Worm (Caenorhabditis elegans) whole organism, young adult: ENCODE data around the gene M04D8.8.
"Not testable (repeated sequence)": the region's sequence is repeated elsewhere in the genome, so short reads cannot be mapped to it uniquely, and the experiment has no call there.

Experiments used
- B0035.1 ChIP-seq: sonication (generic microtip); optimal IDR thresholded peaks from 2 replicates; lab custom pipeline; 2016; ENCODE audit warnings: missing genetic modification characterization, mild to moderate bottlenecking, missing compliant biosample characterization, missing genotype, missing genetic modification reagents
- B0261.1 ChIP-seq: sonication (generic microtip); optimal IDR thresholded peaks from 2 replicates; lab custom pipeline; 2016; ENCODE audit warnings: mild to moderate bottlenecking, missing genetic modification characterization, moderate library complexity, missing compliant biosample characterization
- B0336.3 ChIP-seq: fragments of 200-800 bp; sonication (Bioruptor generic); IDR thresholded peaks from 2 replicates; pipeline ENCODE4 v1.3.6; 2022; ENCODE audit warnings: missing genetic modification characterization, missing compliant biosample characterization
- F33H1.4 ChIP-seq: fragments of 200-800 bp; sonication (Bioruptor generic); IDR thresholded peaks from 2 replicates; pipeline ENCODE4 v1.3.6; 2022; ENCODE audit warnings: missing genetic modification reagents, missing genetic modification characterization, missing compliant biosample characterization
- F37B4.10 ChIP-seq: fragments of 200-800 bp; sonication (Bioruptor generic); IDR thresholded peaks from 2 replicates; pipeline ENCODE4 v1.3.6; 2022; ENCODE audit warnings: missing genetic modification characterization, missing compliant biosample characterization
- F39B2.1 ChIP-seq: fragments of 200-800 bp; sonication (Bioruptor generic); IDR thresholded peaks from 2 replicates; pipeline ENCODE4 v1.3.6; 2022; ENCODE audit warnings: missing genetic modification reagents, missing genetic modification characterization, missing compliant biosample characterization
- F57A8.1 ChIP-seq: fragments of 200-800 bp; sonication (Bioruptor generic); optimal IDR thresholded peaks from 2 replicates; lab custom pipeline; 2018; ENCODE audit warnings: mild to moderate bottlenecking, missing genetic modification characterization, moderate library complexity, missing compliant biosample characterization
- ZK185.1 ChIP-seq: sonication (generic microtip); optimal IDR thresholded peaks from 2 replicates; lab custom pipeline; 2016; ENCODE audit warnings: mild to moderate bottlenecking, missing genetic modification characterization, missing compliant biosample characterization; ENCODE audit not compliant: poor library complexity, severe bottlenecking
- aptf-3 ChIP-seq: fragments of 200-800 bp; sonication (Bioruptor generic); IDR thresholded peaks from 2 replicates; pipeline ENCODE4 v1.3.6; 2022; ENCODE audit warnings: missing genetic modification characterization, missing compliant biosample characterization
- attf-6 ChIP-seq: fragments of 200-800 bp; sonication (Bioruptor generic); IDR thresholded peaks from 2 replicates; pipeline ENCODE4 v1.3.6; 2022; ENCODE audit warnings: missing genetic modification reagents, missing genetic modification characterization, missing compliant biosample characterization
- bed-2 ChIP-seq: fragments of 200-800 bp; sonication (Bioruptor generic); IDR thresholded peaks from 2 replicates; pipeline ENCODE4 v1.3.6; 2022; ENCODE audit warnings: missing genetic modification reagents, missing genetic modification characterization, missing compliant biosample characterization
- cebp-2 ChIP-seq: fragments of 200-800 bp; sonication (Bioruptor generic); IDR thresholded peaks from 2 replicates; pipeline ENCODE4 v1.3.6; 2022; ENCODE audit warnings: missing genetic modification characterization, missing compliant biosample characterization
- ceh-100 ChIP-seq: fragments of 200-800 bp; sonication (Bioruptor generic); IDR thresholded peaks from 2 replicates; pipeline ENCODE4 v1.3.6; 2022; ENCODE audit warnings: missing genetic modification reagents, missing genetic modification characterization, missing compliant biosample characterization
- ceh-27 ChIP-seq: fragments of 200-800 bp; sonication (Bioruptor generic); optimal IDR thresholded peaks from 2 replicates; lab custom pipeline; 2018; ENCODE audit warnings: mild to moderate bottlenecking, missing genetic modification characterization, moderate library complexity, missing compliant biosample characterization
- dpl-1 ChIP-seq: fragments of 150-350 bp; optimal IDR thresholded peaks from 2 replicates; lab custom pipeline; 2014; ENCODE audit warnings: missing biosample characterization, missing genetic modification reagents, missing genetic modification characterization
- efl-1 ChIP-seq: fragments of 150-350 bp; optimal IDR thresholded peaks from 2 replicates; lab custom pipeline; 2014; ENCODE audit warnings: missing biosample characterization, missing genetic modification reagents, missing genetic modification characterization
- ekl-4 ChIP-seq: fragments of 200-800 bp; sonication (Bioruptor generic); IDR thresholded peaks from 2 replicates; pipeline ENCODE4 v1.3.6; 2022; ENCODE audit warnings: missing genetic modification reagents, missing genetic modification characterization, missing compliant biosample characterization
- ets-4 ChIP-seq: fragments of 200-800 bp; sonication (Bioruptor generic); optimal IDR thresholded peaks from 2 replicates; lab custom pipeline; 2018; ENCODE audit warnings: mild to moderate bottlenecking, missing genetic modification characterization, missing compliant biosample characterization
- hrde-1 ChIP-seq: sonication (generic microtip); optimal IDR thresholded peaks from 2 replicates; lab custom pipeline; 2016; ENCODE audit warnings: missing genetic modification characterization, mild to moderate bottlenecking, missing compliant biosample characterization, moderate library complexity, missing genotype, missing genetic modification reagents, borderline replicate concordance
- lag-1 ChIP-seq: fragments of 200-800 bp; sonication (Bioruptor generic); IDR thresholded peaks from 2 replicates; pipeline ENCODE4 v1.3.6; 2022; ENCODE audit warnings: missing genetic modification reagents, missing genetic modification characterization, missing compliant biosample characterization
- lin-26 ChIP-seq: fragments of 200-800 bp; sonication (Bioruptor generic); IDR thresholded peaks from 2 replicates; pipeline ENCODE4 v1.3.6; 2022; ENCODE audit warnings: missing genetic modification reagents, missing genetic modification characterization, missing compliant biosample characterization
- lin-35 ChIP-seq, 3 experiments: fragments of 150-350 bp in 2 of 3; sonication (generic microtip) in 1 of 3; optimal IDR thresholded peaks; 2 replicates each; lab custom pipeline; 2014 to 2018; ENCODE audit warnings: missing biosample characterization in 3 of 3, missing genetic modification characterization in 3 of 3, missing genetic modification reagents in 3 of 3
- lin-40 ChIP-seq: sonication (generic microtip); optimal IDR thresholded peaks from 2 replicates; lab custom pipeline; 2016; ENCODE audit warnings: missing genetic modification characterization, mild to moderate bottlenecking, missing compliant biosample characterization, missing genotype, missing genetic modification reagents
- lir-1 ChIP-seq: fragments of 200-800 bp; sonication (Bioruptor generic); conservative IDR thresholded peaks from 2 replicates; pipeline ENCODE4 v1.3.6; 2022; ENCODE audit warnings: missing genetic modification reagents, missing genetic modification characterization, missing compliant biosample characterization
- madf-6 ChIP-seq: fragments of 200-800 bp; sonication (Bioruptor generic); IDR thresholded peaks from 2 replicates; pipeline ENCODE4 v1.3.6; 2022; ENCODE audit warnings: missing genetic modification reagents, missing genetic modification characterization, missing compliant biosample characterization
- madf-8 ChIP-seq: fragments of 200-800 bp; sonication (Bioruptor generic); conservative IDR thresholded peaks from 2 replicates; pipeline ENCODE4 v1.3.6; 2022; ENCODE audit warnings: missing genetic modification reagents, missing genetic modification characterization, missing compliant biosample characterization
- mcd-1 ChIP-seq: fragments of 200-800 bp; sonication (Bioruptor generic); IDR thresholded peaks from 2 replicates; pipeline ENCODE4 v1.3.6; 2022; ENCODE audit warnings: missing genetic modification reagents, missing genetic modification characterization, missing compliant biosample characterization
- mel-28 ChIP-seq: sonication (generic microtip); optimal IDR thresholded peaks from 2 replicates; lab custom pipeline; 2016; ENCODE audit warnings: borderline replicate concordance, mild to moderate bottlenecking, missing genetic modification characterization, missing compliant biosample characterization
- nfya-1 ChIP-seq: sonication (generic microtip); optimal IDR thresholded peaks from 2 replicates; lab custom pipeline; 2017; ENCODE audit warnings: antibody characterized with exemption, missing compliant biosample characterization, missing genetic modification characterization, borderline replicate concordance; ENCODE audit not compliant: insufficient read depth
- nfya-2 ChIP-seq: fragments of 200-800 bp; sonication (Bioruptor generic); IDR thresholded peaks from 2 replicates; pipeline ENCODE4 v1.3.6; 2022; ENCODE audit warnings: missing genetic modification reagents, missing genetic modification characterization, missing compliant biosample characterization
- nhr-80 ChIP-seq: sonication (generic microtip); optimal IDR thresholded peaks from 2 replicates; lab custom pipeline; 2016; ENCODE audit warnings: missing genetic modification characterization, missing compliant biosample characterization
- pbrm-1 ChIP-seq: fragments of 200-800 bp; sonication (Bioruptor generic); IDR thresholded peaks from 2 replicates; pipeline ENCODE4 v1.3.6; 2022; ENCODE audit warnings: missing genetic modification reagents, missing genetic modification characterization, missing compliant biosample characterization
- pha-4 ChIP-seq: fragments of 150-350 bp; sonication (generic microtip); optimal IDR thresholded peaks from 2 replicates; lab custom pipeline; 2014; ENCODE audit warnings: missing biosample characterization, missing genetic modification reagents, missing genetic modification characterization
- rpc-1 ChIP-seq, 2 experiments: fragments of 150-350 bp in 1 of 2; sonication (generic microtip) in 1 of 2; optimal IDR thresholded peaks; 2 replicates each; lab custom pipeline; 2014 to 2018; ENCODE audit warnings: missing biosample characterization in 1 of 2, missing genetic modification characterization in 1 of 2, missing genetic modification reagents in 1 of 2, missing genotype in 1 of 2
- snpc-1.3 ChIP-seq: sonication (generic microtip); optimal IDR thresholded peaks from 2 replicates; lab custom pipeline; 2017; ENCODE audit warnings: missing genetic modification characterization, mild to moderate bottlenecking, missing compliant biosample characterization, antibody characterized with exemption, moderate library complexity, missing genotype, missing genetic modification reagents; ENCODE audit not compliant: insufficient read depth
- snpc-3.4 ChIP-seq: sonication (generic microtip); optimal IDR thresholded peaks from 2 replicates; lab custom pipeline; 2017; ENCODE audit warnings: missing genetic modification characterization, mild to moderate bottlenecking, missing compliant biosample characterization, antibody characterized with exemption, moderate library complexity, missing genotype, missing genetic modification reagents
- somi-1 ChIP-seq: fragments of 200-800 bp; sonication (Bioruptor generic); optimal IDR thresholded peaks from 2 replicates; lab custom pipeline; 2018; ENCODE audit warnings: mild to moderate bottlenecking, missing genetic modification characterization, missing compliant biosample characterization
- tbp1 ChIP-seq: fragments of 200-800 bp; sonication (Bioruptor generic); optimal IDR thresholded peaks from 2 replicates; lab custom pipeline; 2018; ENCODE audit warnings: mild to moderate bottlenecking, missing genetic modification characterization, missing compliant biosample characterization
- ztf-18 ChIP-seq: sonication (generic microtip); optimal IDR thresholded peaks from 2 replicates; lab custom pipeline; 2016; ENCODE audit warnings: missing genotype, mild to moderate bottlenecking, missing genetic modification characterization, missing compliant biosample characterization
- ztf-28 ChIP-seq: fragments of 200-800 bp; sonication (Bioruptor generic); IDR thresholded peaks from 2 replicates; pipeline ENCODE4 v1.3.6; 2022; ENCODE audit warnings: missing genetic modification reagents, missing genetic modification characterization, missing compliant biosample characterization

Gene M04D8.8

DNA sequence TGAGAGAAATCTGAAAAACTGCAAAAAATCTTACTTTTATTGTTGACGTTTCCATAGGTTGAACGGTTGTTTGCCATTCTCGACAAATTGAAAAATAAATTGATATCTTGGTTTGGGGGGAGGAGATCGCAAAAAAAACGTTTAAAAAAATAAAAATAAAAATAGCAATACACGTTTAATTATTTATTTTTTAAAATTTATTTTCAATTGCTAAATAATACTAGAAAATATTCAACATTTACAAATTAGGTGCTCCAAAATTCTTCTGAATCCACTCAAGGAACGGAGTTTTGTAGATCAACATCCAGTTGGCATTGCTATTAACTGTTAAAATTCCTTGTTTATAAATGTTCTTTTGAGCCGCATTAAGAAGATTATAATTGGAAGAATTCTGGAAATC lies 6.0 kb downstream of the M04D8.8 start, which contains the start of gene T16G12.7:
Gene T16G12.7 (minus strand): TSS at position 101 of the 400 bp plus-strand sequence.
- TF ChIP-seq snpc-3.4 = no peak
- TF ChIP-seq rpc-1 (optimal IDR thresholded peaks at IDR 0.05; lab: Kevin White, UChicago) = no peak
- TF ChIP-seq rpc-1 (tag; optimal IDR thresholded peaks at IDR 0.05; lab: Kevin White, UChicago) = no peak
- TF ChIP-seq hrde-1 (tag; lab: Kevin White, UChicago) = no peak
- TF ChIP-seq ceh-100 (GFP tag; lab: Robert Waterston, UW) = no peak
- TF ChIP-seq lin-35 (GFP tag; optimal IDR thresholded peaks at IDR 0.05; lab: Kevin White, UChicago) = no peak
- TF ChIP-seq F57A8.1 (GFP tag; lab: Kevin White, UChicago) = no peak
- TF ChIP-seq lin-40 = no peak
- TF ChIP-seq ekl-4 (GFP tag; lab: Robert Waterston, UW) = no peak
- TF ChIP-seq ets-4 (GFP tag; lab: Kevin White, UChicago) = no peak
- no peak for TF ChIP-seq lag-1
- no peak for TF ChIP-seq pha-4
- no peak for TF ChIP-seq lin-26 (GFP tag; lab: Robert Waterston, UW)
- TF ChIP-seq mcd-1 (GFP tag; lab: Robert Waterston, UW) = no peak
- no peak for TF ChIP-seq nfya-1 (tag; lab: Kevin White, UChicago)
- no peak for TF ChIP-seq bed-2
- no peak for TF ChIP-seq mel-28 (tag; lab: Kevin White, UChicago)
- TF ChIP-seq madf-8 = no peak
- TF ChIP-seq ztf-18 (tag; lab: Kevin White, UChicago) = no peak
- no peak for TF ChIP-seq ceh-27 (GFP tag; lab: Kevin White, UChicago)

DNA sequence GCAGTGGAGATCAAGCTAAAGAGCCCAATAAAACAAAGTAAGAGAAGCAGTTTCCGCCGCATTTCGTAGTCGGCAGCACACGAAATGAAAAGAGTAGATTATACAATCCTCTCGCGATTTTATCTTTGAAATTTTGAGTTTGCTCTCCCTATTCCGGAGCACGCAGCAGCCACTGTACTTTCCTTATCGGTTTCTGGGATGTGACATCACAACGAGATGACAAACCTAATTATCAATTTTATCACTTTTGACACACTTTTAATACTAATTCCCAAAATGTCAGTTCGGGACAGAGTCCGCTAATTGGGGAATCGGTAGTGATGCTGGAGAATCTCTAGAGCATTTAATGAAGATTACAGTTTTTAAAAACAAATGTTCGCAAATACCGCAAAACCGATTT lies 15.7 kb downstream of the M04D8.8 start, which contains the start of gene T16G12.1:
Gene T16G12.1 (minus strand): TSS at position 176 of the 400 bp plus-strand sequence.
- TF ChIP-seq lin-35 (GFP tag; optimal IDR thresholded peaks at IDR 0.05; lab: Kevin White, UChicago) = no peak
- peak; percentile 68 for TF ChIP-seq nhr-80 (tag; lab: Kevin White, UChicago)

DNA sequence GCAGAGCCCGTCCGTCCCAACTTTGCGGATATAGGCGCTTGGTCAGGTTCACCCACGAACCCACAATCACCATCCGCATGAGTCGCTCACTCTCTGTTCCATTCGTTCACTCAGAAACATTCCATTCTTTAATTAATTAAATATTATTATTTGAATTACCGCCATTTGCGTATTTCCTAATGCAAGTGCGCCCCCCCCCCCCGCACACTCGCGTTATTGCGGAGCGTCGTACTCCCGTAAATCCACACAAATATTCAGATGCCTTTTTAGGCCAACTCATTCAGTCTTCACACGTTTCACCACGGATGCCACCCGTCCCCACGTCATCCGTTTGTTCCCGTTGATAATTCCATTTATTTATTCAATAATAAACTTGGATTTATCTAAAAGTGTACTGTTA lies 16.3 kb downstream of the M04D8.8 start, which contains the start of gene T16G12.3:
Gene T16G12.3 (plus strand): TSS at position 301 of the 400 bp plus-strand sequence.
- TF ChIP-seq madf-6 (GFP tag; lab: Robert Waterston, UW); cebp-2 (GFP tag; lab: Robert Waterston, UW); dpl-1 (GFP tag; lab: Kevin White, UChicago): not testable (repeated sequence)

DNA sequence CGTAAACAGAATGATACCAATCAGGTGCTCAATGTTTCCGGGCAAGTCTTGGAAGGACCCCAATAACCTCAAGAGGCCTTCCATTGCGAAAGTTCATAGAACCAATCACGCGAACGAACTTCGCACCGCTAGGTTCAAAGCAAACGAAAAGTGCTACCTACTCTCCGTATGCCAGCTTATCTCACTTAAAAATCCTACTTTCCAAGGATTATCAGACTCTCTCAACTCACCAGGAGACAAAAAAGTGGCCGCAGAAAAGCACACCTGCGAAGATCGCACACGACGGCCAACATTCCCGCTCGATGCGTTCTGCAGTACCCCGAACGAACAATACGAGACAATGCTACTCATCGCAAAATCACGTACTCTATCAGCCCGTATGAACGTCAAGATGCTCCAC lies 19.3 kb downstream of the M04D8.8 start, which contains the start of gene T16G12.12:
Gene T16G12.12 (plus strand): TSS at position 301 of the 400 bp plus-strand sequence.
- TF ChIP-seq F33H1.4 (GFP tag; lab: Robert Waterston, UW) = peak; percentile 12; the same call in 1 of the 2 replicates

DNA sequence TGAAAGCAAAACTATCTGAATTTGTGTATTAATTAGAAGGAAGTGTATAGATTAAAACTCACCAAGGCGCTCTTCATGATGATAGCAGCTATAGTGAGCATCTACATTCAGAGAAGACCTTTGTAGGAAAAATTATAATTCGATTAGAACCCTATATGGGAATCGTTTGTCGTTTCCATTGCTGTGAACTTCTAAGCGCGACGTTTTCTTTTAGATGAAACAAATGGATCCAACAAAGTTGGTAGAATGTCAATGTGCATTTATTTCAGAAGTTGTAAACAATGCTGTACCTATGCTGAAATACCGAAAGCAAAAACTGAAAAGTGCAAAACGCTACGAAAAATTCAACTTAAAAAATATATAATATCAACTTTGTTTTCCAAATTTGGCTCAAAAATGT lies 22.1 kb downstream of the M04D8.8 start, which contains the start of gene T16G12.10:
Gene T16G12.10 (minus strand): TSS at position 101 of the 400 bp plus-strand sequence.
- TF ChIP-seq attf-6 (GFP tag; lab: Robert Waterston, UW) = no peak
- TF ChIP-seq rpc-1 (optimal IDR thresholded peaks at IDR 0.05; lab: Kevin White, UChicago) = no peak
- no peak for TF ChIP-seq rpc-1 (tag; optimal IDR thresholded peaks at IDR 0.05; lab: Kevin White, UChicago)
- TF ChIP-seq B0261.1 (tag; lab: Kevin White, UChicago) = no peak
- TF ChIP-seq nfya-2 (GFP tag; lab: Robert Waterston, UW) = no peak
- no peak for TF ChIP-seq dpl-1 (GFP tag; lab: Kevin White, UChicago)
- TF ChIP-seq efl-1 (GFP tag; lab: Kevin White, UChicago) = no peak
- no peak for TF ChIP-seq pbrm-1 (GFP tag; lab: Robert Waterston, UW)
- TF ChIP-seq lir-1 = no peak
- TF ChIP-seq aptf-3 (GFP tag; lab: Robert Waterston, UW) = no peak
- TF ChIP-seq F37B4.10 (GFP tag; lab: Robert Waterston, UW) = no peak
- TF ChIP-seq B0035.1 = no peak
- no peak for TF ChIP-seq ceh-27 (GFP tag; lab: Kevin White, UChicago)
- TF ChIP-seq ztf-28 (GFP tag; lab: Robert Waterston, UW) = no peak
- no peak for TF ChIP-seq tbp1 (GFP tag; lab: Kevin White, UChicago)
- no peak for TF ChIP-seq ekl-4 (GFP tag; lab: Robert Waterston, UW)
- no peak for TF ChIP-seq F39B2.1 (GFP tag; lab: Robert Waterston, UW)
- TF ChIP-seq B0336.3 (GFP tag; lab: Robert Waterston, UW) = no peak
- TF ChIP-seq somi-1 (GFP tag; lab: Kevin White, UChicago) = no peak
- TF ChIP-seq ZK185.1 = no peak
- TF ChIP-seq snpc-1.3 (tag; lab: Kevin White, UChicago) = no peak
